Worm (Caenorhabditis elegans) whole organism, L1 larva: Measurements from ENCODE around the gene serp-1.2.
A peak's percentile ranks its signal among the peaks of the same experiment; 100 is the strongest.

Experiments used
- C16A3.4 ChIP-seq: fragments of 150-350 bp; optimal IDR thresholded peaks from 2 replicates; lab custom pipeline; 2014; ENCODE audit warnings: missing biosample characterization, missing genetic modification characterization
- F16B12.6 ChIP-seq: fragments of 150-350 bp; optimal IDR thresholded peaks from 2 replicates; lab custom pipeline; 2014; ENCODE audit warnings: missing biosample characterization, missing genetic modification characterization
- aly-2 ChIP-seq: fragments of 150-350 bp; optimal IDR thresholded peaks from 2 replicates; lab custom pipeline; 2014; ENCODE audit warnings: missing biosample characterization, missing genetic modification characterization
- ama-1 ChIP-seq: fragments of 150-350 bp; optimal IDR thresholded peaks from 2 replicates; lab custom pipeline; 2014
- ceh-63 ChIP-seq: fragments of 200-800 bp; sonication (Bioruptor generic); optimal IDR thresholded peaks from 2 replicates; lab custom pipeline; 2018; ENCODE audit warnings: mild to moderate bottlenecking, missing genetic modification characterization, missing compliant biosample characterization
- ceh-90 ChIP-seq: sonication (generic microtip); optimal IDR thresholded peaks from 2 replicates; lab custom pipeline; 2016; ENCODE audit warnings: missing genetic modification characterization, missing compliant biosample characterization
- dsc-1 ChIP-seq: sonication (generic microtip); optimal IDR thresholded peaks from 2 replicates; lab custom pipeline; 2016; ENCODE audit warnings: mild to moderate bottlenecking, missing genetic modification characterization, missing compliant biosample characterization
- efl-3 ChIP-seq: fragments of 200-800 bp; sonication (Bioruptor generic); optimal IDR thresholded peaks from 2 replicates; lab custom pipeline; 2018; ENCODE audit warnings: mild to moderate bottlenecking, missing genetic modification characterization, missing compliant biosample characterization
- egl-27 ChIP-seq, 2 experiments: fragments of 150-350 bp in 1 of 2; sonication (generic microtip); optimal IDR thresholded peaks; 3 replicates each; lab custom pipeline; 2017 to 2018; ENCODE audit warnings: missing biosample characterization in 2 of 2, missing genetic modification characterization in 2 of 2, missing genetic modification reagents in 2 of 2
- elt-2 ChIP-seq: sonication (generic microtip); optimal IDR thresholded peaks from 2 replicates; lab custom pipeline; 2016; ENCODE audit warnings: missing genetic modification characterization, mild to moderate bottlenecking, inconsistent platforms, missing compliant biosample characterization, missing genetic modification reagents
- elt-3 ChIP-seq, 6 experiments: fragments of 150-350 bp in 1 of 6; sonication (generic microtip); optimal IDR thresholded peaks; 2 replicates each; lab custom pipeline; 2017 to 2018; ENCODE audit warnings: missing biosample characterization in 6 of 6, missing genetic modification characterization in 6 of 6, inconsistent platforms in 1 of 6
- fkh-10 ChIP-seq: sonication (generic microtip); optimal IDR thresholded peaks from 2 replicates; lab custom pipeline; 2017; ENCODE audit warnings: missing biosample characterization, missing genetic modification reagents, missing genetic modification characterization
- fkh-8 ChIP-seq: sonication (generic microtip); optimal IDR thresholded peaks from 2 replicates; lab custom pipeline; 2016; ENCODE audit warnings: mild to moderate bottlenecking, missing genetic modification characterization, missing compliant biosample characterization
- fos-1 ChIP-seq: fragments of 150-350 bp; optimal IDR thresholded peaks from 2 replicates; lab custom pipeline; 2014; ENCODE audit warnings: missing biosample characterization, missing genetic modification characterization
- grh-1 ChIP-seq: fragments of 200-800 bp; sonication (Bioruptor generic); IDR thresholded peaks from 2 replicates; pipeline ENCODE4 v1.3.6; 2022; ENCODE audit warnings: missing genetic modification reagents, missing genetic modification characterization, missing compliant biosample characterization
- hlh-4 ChIP-seq: sonication (generic microtip); optimal IDR thresholded peaks from 2 replicates; lab custom pipeline; 2016; ENCODE audit warnings: mild to moderate bottlenecking, missing genetic modification characterization, missing compliant biosample characterization
- irx-1 ChIP-seq: sonication (generic microtip); optimal IDR thresholded peaks from 2 replicates; lab custom pipeline; 2016; ENCODE audit warnings: missing genetic modification characterization, missing compliant biosample characterization
- isw-1 ChIP-seq: fragments of 200-800 bp; sonication (Bioruptor generic); IDR thresholded peaks from 2 replicates; pipeline ENCODE4 v1.3.6; 2022; ENCODE audit warnings: missing genetic modification characterization, missing compliant biosample characterization
- jun-1 ChIP-seq: fragments of 150-350 bp; optimal IDR thresholded peaks from 2 replicates; lab custom pipeline; 2014; ENCODE audit warnings: missing biosample characterization, missing genetic modification reagents, missing genetic modification characterization
- lin-14 ChIP-seq: fragments of 200-800 bp; sonication (Bioruptor generic); optimal IDR thresholded peaks from 2 replicates; lab custom pipeline; 2018; ENCODE audit warnings: mild to moderate bottlenecking, missing genetic modification characterization, moderate library complexity, missing compliant biosample characterization
- lin-35 ChIP-seq, 2 experiments: fragments of 150-350 bp; optimal IDR thresholded peaks; 2 replicates each; lab custom pipeline; 2014; ENCODE audit warnings: missing biosample characterization in 2 of 2, missing genetic modification characterization in 2 of 2, missing genetic modification reagents in 2 of 2
- lin-39 ChIP-seq: fragments of 150-350 bp; optimal IDR thresholded peaks from 2 replicates; lab custom pipeline; 2014; ENCODE audit warnings: missing biosample characterization, missing genetic modification reagents, missing genetic modification characterization
- lir-3 ChIP-seq: sonication (generic microtip); optimal IDR thresholded peaks from 2 replicates; lab custom pipeline; 2016; ENCODE audit warnings: mild to moderate bottlenecking, missing genetic modification characterization, moderate library complexity, missing compliant biosample characterization; ENCODE audit not compliant: poor library complexity
- mab-9 ChIP-seq: fragments of 200-800 bp; sonication (Bioruptor generic); IDR thresholded peaks from 2 replicates; pipeline ENCODE4 v1.3.6; 2022; ENCODE audit warnings: missing genetic modification reagents, missing genetic modification characterization, missing compliant biosample characterization
- mdl-1 ChIP-seq, 2 experiments: fragments of 150-350 bp; optimal IDR thresholded peaks; 2 replicates each; lab custom pipeline; 2014 to 2017; ENCODE audit warnings: missing biosample characterization in 2 of 2, missing genetic modification characterization in 2 of 2, inconsistent platforms in 1 of 2
- mef-2 ChIP-seq: fragments of 150-350 bp; optimal IDR thresholded peaks from 2 replicates; lab custom pipeline; 2014; ENCODE audit warnings: missing biosample characterization, missing genetic modification characterization
- mep-1 ChIP-seq: fragments of 150-350 bp; optimal IDR thresholded peaks from 2 replicates; lab custom pipeline; 2014; ENCODE audit warnings: missing biosample characterization, missing genetic modification characterization
- nhr-11 ChIP-seq: fragments of 150-350 bp; optimal IDR thresholded peaks from 2 replicates; lab custom pipeline; 2014; ENCODE audit warnings: missing biosample characterization, missing genetic modification characterization
- nhr-20 ChIP-seq: sonication (generic microtip); optimal IDR thresholded peaks from 2 replicates; lab custom pipeline; 2016; ENCODE audit warnings: mild to moderate bottlenecking, missing genetic modification characterization, missing compliant biosample characterization
- nhr-28 ChIP-seq: fragments of 150-350 bp; optimal IDR thresholded peaks from 2 replicates; lab custom pipeline; 2014; ENCODE audit warnings: missing biosample characterization, missing genetic modification characterization
- nhr-47 ChIP-seq: sonication (generic microtip); optimal IDR thresholded peaks from 2 replicates; lab custom pipeline; 2016; ENCODE audit warnings: mild to moderate bottlenecking, missing genetic modification characterization, moderate library complexity, missing compliant biosample characterization
- nhr-71 ChIP-seq: sonication (generic microtip); optimal IDR thresholded peaks from 2 replicates; lab custom pipeline; 2016; ENCODE audit warnings: mild to moderate bottlenecking, missing genetic modification characterization, moderate library complexity, missing compliant biosample characterization
- nhr-76 ChIP-seq: sonication (generic microtip); optimal IDR thresholded peaks from 2 replicates; lab custom pipeline; 2017; ENCODE audit warnings: missing biosample characterization, missing genetic modification characterization
- nhr-77 ChIP-seq: fragments of 150-350 bp; optimal IDR thresholded peaks from 2 replicates; lab custom pipeline; 2014; ENCODE audit warnings: missing biosample characterization, missing genetic modification characterization
- nhr-85 ChIP-seq: sonication (generic microtip); peaks from one replicate; lab custom pipeline; 2016; ENCODE audit warnings: missing genetic modification characterization, inconsistent platforms, missing compliant biosample characterization
- pag-3 ChIP-seq: sonication (generic microtip); optimal IDR thresholded peaks from 2 replicates; lab custom pipeline; 2017; ENCODE audit warnings: missing genetic modification characterization, mild to moderate bottlenecking, missing compliant biosample characterization, antibody characterized with exemption, borderline replicate concordance; ENCODE audit not compliant: insufficient read depth
- pax-3 ChIP-seq: fragments of 200-800 bp; sonication (Bioruptor generic); optimal IDR thresholded peaks from 2 replicates; lab custom pipeline; 2018; ENCODE audit warnings: mild to moderate bottlenecking, missing genetic modification characterization, moderate library complexity, missing compliant biosample characterization
- skn-1 ChIP-seq: fragments of 150-350 bp; optimal IDR thresholded peaks from 2 replicates; lab custom pipeline; 2014; ENCODE audit warnings: missing biosample characterization, missing genetic modification characterization
- snpc-4 ChIP-seq: fragments of 150-350 bp; optimal IDR thresholded peaks from 2 replicates; lab custom pipeline; 2014; ENCODE audit warnings: missing biosample characterization, missing genetic modification characterization
- snu-23 ChIP-seq: sonication (generic microtip); optimal IDR thresholded peaks from 2 replicates; lab custom pipeline; 2016; ENCODE audit warnings: missing genetic modification characterization, missing compliant biosample characterization
- sptf-1 ChIP-seq: fragments of 150-350 bp; optimal IDR thresholded peaks from 2 replicates; lab custom pipeline; 2014; ENCODE audit warnings: missing biosample characterization, missing genetic modification characterization
- tbx-2 ChIP-seq: sonication (generic microtip); optimal IDR thresholded peaks from 2 replicates; lab custom pipeline; 2016; ENCODE audit warnings: missing genetic modification characterization, missing compliant biosample characterization
- tlp-1 ChIP-seq: fragments of 150-350 bp; optimal IDR thresholded peaks from 2 replicates; lab custom pipeline; 2014; ENCODE audit warnings: missing biosample characterization, missing genetic modification characterization
- unc-86 ChIP-seq: sonication (generic microtip); optimal IDR thresholded peaks from 2 replicates; lab custom pipeline; 2016; ENCODE audit warnings: missing genetic modification characterization, missing compliant biosample characterization
- xbp-1 ChIP-seq: sonication (generic microtip); optimal IDR thresholded peaks from 2 replicates; lab custom pipeline; 2016; ENCODE audit warnings: missing genetic modification characterization, missing compliant biosample characterization
- zip-4 ChIP-seq: fragments of 200-800 bp; sonication (Bioruptor generic); optimal IDR thresholded peaks from 2 replicates; lab custom pipeline; 2018; ENCODE audit warnings: mild to moderate bottlenecking, missing genetic modification characterization, moderate library complexity, missing compliant biosample characterization
- ztf-11 ChIP-seq, 2 experiments: sonication (generic microtip); optimal IDR thresholded peaks; 2 replicates each; lab custom pipeline; 2016 to 2017; ENCODE audit warnings: missing genetic modification characterization in 2 of 2, missing biosample characterization in 1 of 2, missing compliant biosample characterization in 1 of 2

Gene serp-1.2

ce11 chrIV:8244112-8244511 lies 18.6 kb downstream of the serp-1.2 start, which contains the start of gene T09A12.1:
TSS of gene T09A12.1 (plus strand) at chrIV:8244412.
- TF ChIP-seq ztf-11 (tag; optimal IDR thresholded peaks at IDR 0.05; lab: Kevin White, UChicago) (no peak), fos-1 (tag; lab: Kevin White, UChicago) (no peak), unc-86 (tag; lab: Kevin White, UChicago) (no peak), aly-2 (tag; lab: Kevin White, UChicago) (no peak), elt-3 (tag; optimal IDR thresholded peaks at IDR 0.05; lab: Kevin White, UChicago) (no peak), lin-35 (GFP tag; optimal IDR thresholded peaks at IDR 0.05; lab: Kevin White, UChicago) (no peak), nhr-11 (tag; lab: Kevin White, UChicago) (no peak), snu-23 (GFP tag; lab: Kevin White, UChicago) (no peak), dsc-1 (tag; lab: Kevin White, UChicago) (no peak), mep-1 (tag; lab: Kevin White, UChicago) (no peak), hlh-4 (tag; lab: Kevin White, UChicago) (no peak), C16A3.4 (tag; lab: Kevin White, UChicago) (no peak)

DNA sequence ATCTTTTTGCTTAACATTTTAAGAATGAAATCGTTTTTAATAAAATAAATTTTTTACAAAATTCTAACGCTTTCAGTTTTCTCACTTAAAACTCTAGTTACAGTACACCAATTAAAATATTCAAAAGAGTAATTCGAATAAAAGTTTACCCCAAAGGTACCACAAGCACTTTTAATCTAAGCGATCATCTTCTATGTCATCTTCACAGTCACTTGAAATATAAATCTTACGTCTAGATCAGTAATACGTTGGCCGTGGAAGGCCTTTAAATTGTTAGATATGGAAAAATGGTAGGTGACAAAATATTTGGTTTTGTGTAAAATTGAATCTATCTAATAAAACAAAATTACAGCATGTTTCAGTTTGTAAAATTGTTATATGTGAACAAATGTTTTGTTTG lies 21.9 kb downstream of the serp-1.2 start:
- TF ChIP-seq lin-14 (GFP tag; lab: Kevin White, UChicago) = peak; percentile 17
- no peak for TF ChIP-seq nhr-77 (tag; lab: Kevin White, UChicago)
- no peak for TF ChIP-seq fkh-10
- TF ChIP-seq xbp-1 = no peak
- TF ChIP-seq nhr-85 (tag; lab: Kevin White, UChicago) = peak; percentile 81
- TF ChIP-seq fkh-8 (tag; lab: Kevin White, UChicago) = no peak

- TF ChIP-seq pax-3 (no peak), lin-35 (GFP tag; optimal IDR thresholded peaks at IDR 0.05; lab: Kevin White, UChicago) (peak in 1 of 2 experiments; percentile 0), grh-1 (GFP tag; lab: Robert Waterston, UW) (no peak), nhr-76 (tag; lab: Kevin White, UChicago) (no peak), lin-39 (no peak), pag-3 (tag; lab: Kevin White, UChicago) (no peak), elt-2 (tag; lab: Kevin White, UChicago) (peak; percentile 27), nhr-85 (tag; lab: Kevin White, UChicago) (no peak), zip-4 (GFP tag; lab: Kevin White, UChicago) (no peak)
Observed at ce11 chrIV:8251346-8251745, 25.9 kb downstream of the serp-1.2 start.

DNA sequence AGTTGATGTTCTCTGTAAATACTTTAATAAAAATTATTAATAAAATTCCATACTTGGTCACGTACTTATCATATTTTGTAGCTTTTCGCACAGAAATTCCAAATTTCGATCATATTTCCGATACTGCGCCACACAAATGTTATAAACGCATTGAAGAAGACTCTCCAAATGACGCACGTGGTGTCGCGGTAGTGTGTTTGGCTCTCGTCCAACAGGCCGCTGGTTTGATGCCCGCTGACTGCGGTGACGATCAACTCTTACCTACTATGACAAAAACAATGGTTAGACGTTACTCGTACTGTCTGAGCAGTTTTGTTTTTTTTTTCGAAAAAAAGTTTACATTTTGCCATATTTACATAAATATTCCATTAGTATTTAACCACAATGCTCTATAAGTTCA lies 27.4 kb downstream of the serp-1.2 start:
- TF ChIP-seq elt-3 (tag; optimal IDR thresholded peaks at IDR 0.05; lab: Kevin White, UChicago) (peak in 1 of 6 experiments; percentile 43), nhr-71 (peak; percentile 79), skn-1 (tag; lab: Kevin White, UChicago) (peak; percentile 46), sptf-1 (no peak), aly-2 (tag; lab: Kevin White, UChicago) (peak; percentile 57), ceh-90 (tag; lab: Kevin White, UChicago) (no peak), efl-3 (GFP tag; lab: Kevin White, UChicago) (no peak), nhr-28 (tag; lab: Kevin White, UChicago) (no peak), F16B12.6 (tag; lab: Kevin White, UChicago) (no peak), nhr-85 (tag; lab: Kevin White, UChicago) (peak; percentile 69), nhr-76 (tag; lab: Kevin White, UChicago) (no peak), mef-2 (tag; lab: Kevin White, UChicago) (no peak), mab-9 (GFP tag; lab: Robert Waterston, UW) (no peak), snu-23 (GFP tag; lab: Kevin White, UChicago) (peak; percentile 80), tbx-2 (tag; lab: Kevin White, UChicago) (peak; percentile 62), tlp-1 (tag; lab: Kevin White, UChicago) (no peak), lir-3 (tag; lab: Kevin White, UChicago) (peak; percentile 36), jun-1 (tag; lab: Kevin White, UChicago) (no peak), egl-27 (tag; optimal IDR thresholded peaks at IDR 0.05; lab: Kevin White, UChicago) (no peak), nhr-47 (tag; lab: Kevin White, UChicago) (peak; percentile 79), ceh-63 (GFP tag; lab: Kevin White, UChicago) (no peak), C16A3.4 (tag; lab: Kevin White, UChicago) (peak; percentile 64), isw-1 (peak; percentile 21), ama-1 (no peak), nhr-20 (tag; lab: Kevin White, UChicago) (peak; percentile 68), snpc-4 (peak; percentile 34), irx-1 (tag; lab: Kevin White, UChicago) (peak; percentile 61), grh-1 (GFP tag; lab: Robert Waterston, UW) (no peak), mdl-1 (tag; optimal IDR thresholded peaks at IDR 0.05; lab: Kevin White, UChicago) (peak in 1 of 2 experiments; percentile 91)
